Fruit fly (Drosophila melanogaster): ENCODE data around the gene polybromo.

Gene polybromo

DNA sequence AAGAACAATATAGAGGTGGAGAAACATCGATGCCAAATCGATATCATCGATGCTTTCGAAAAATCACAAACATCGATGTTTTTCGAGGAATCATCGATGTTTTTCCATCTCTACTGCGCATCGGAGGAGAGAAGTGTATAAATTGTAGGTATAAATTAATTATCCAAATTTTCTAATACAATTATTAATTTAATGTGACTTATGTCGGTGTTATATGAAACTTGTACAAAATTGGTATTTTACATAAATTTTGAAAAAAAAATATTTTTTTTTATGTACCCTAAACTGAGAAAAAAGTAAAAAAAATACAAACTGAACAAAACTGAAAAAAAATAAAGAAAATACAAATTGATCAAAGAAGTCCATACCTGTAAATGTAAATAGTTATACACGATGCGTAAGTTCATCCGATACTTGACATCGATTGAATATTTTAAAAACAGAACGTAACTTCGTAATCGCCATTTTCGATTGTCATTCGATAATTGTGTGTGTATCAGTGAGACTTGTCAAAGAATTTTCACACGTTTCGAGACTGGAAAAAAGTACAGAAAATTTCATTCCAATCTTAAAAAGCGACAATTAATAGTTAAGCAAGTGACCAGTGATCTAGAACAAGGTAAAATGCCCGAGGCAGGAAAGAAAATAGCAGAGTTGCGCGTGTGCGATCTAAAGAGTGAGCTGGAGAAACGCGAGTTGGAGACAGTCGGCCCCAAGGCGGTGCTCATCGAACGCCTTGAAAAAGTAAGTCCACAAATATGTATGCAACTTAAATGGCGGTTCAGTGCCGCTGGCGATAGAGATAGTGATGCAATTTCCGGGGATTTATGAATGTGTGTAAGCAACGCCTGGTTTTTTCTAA is 12.2 kb upstream of the polybromo start, which contains the start of the genes CG5808 and Saf-B (continued):
- TF ChIP-seq CG3838 (GFP tag; optimal IDR thresholded peaks at IDR 0.05) (no peak), disco-r (GFP tag; optimal IDR thresholded peaks at IDR 0.05) (no peak), CG12744 (GFP tag; optimal IDR thresholded peaks at IDR 0.05) (no peak), Aef1 (GFP tag; IDR thresholded peaks at IDR 0.05) (peak; percentile 42), Abd-B (GFP tag; optimal IDR thresholded peaks at IDR 0.05) (no peak), CG9215 (GFP tag; IDR thresholded peaks at IDR 0.05) (no peak), crol (GFP tag; IDR thresholded peaks at IDR 0.05) (no peak), CG17568 (GFP tag; optimal IDR thresholded peaks at IDR 0.05) (no peak), CG18011 (GFP tag; optimal IDR thresholded peaks at IDR 0.05) (no peak), cas (GFP tag; IDR thresholded peaks at IDR 0.05) (no peak), her (GFP tag; optimal IDR thresholded peaks at IDR 0.05) (no peak), CG31388 (GFP tag; optimal IDR thresholded peaks at IDR 0.05) (peak; percentile 29), exex (tag; optimal IDR thresholded peaks at IDR 0.05) (no peak), CG6791 (GFP tag; IDR thresholded peaks at IDR 0.05; ENCODE audit: partially characterized antibody) (peak; percentile 89), E2f1 (GFP tag; IDR thresholded peaks at IDR 0.05) (peak; percentile 59), CG2678 (tag; optimal IDR thresholded peaks at IDR 0.05) (no peak), HmgZ (tag; optimal IDR thresholded peaks at IDR 0.05) (no peak), Nf-YA (GFP tag; IDR thresholded peaks at IDR 0.05) (no peak; the same call in 1 of the 2 replicates), kni (GFP tag; optimal IDR thresholded peaks at IDR 0.05) (no peak), org-1 (GFP tag; optimal IDR thresholded peaks at IDR 0.05) (no peak), CG31224 (GFP tag; IDR thresholded peaks at IDR 0.05) (peak; percentile 43; the same call in 1 of the 2 replicates), CG16813 (GFP tag; IDR thresholded peaks at IDR 0.05; ENCODE audit: partially characterized antibody) (peak; percentile 90), Dbx (GFP tag; IDR thresholded peaks at IDR 0.05) (peak; percentile 44; the same call in 2 of the 3 replicates), knrl (GFP tag; IDR thresholded peaks at IDR 0.05; ENCODE audit: partially characterized antibody) (peak; percentile 83; the same call in 2 of the 3 replicates), cad (GFP tag; optimal IDR thresholded peaks at IDR 0.05) (no peak), CG15601 (tag; optimal IDR thresholded peaks at IDR 0.05) (no peak), CG10366 (GFP tag; IDR thresholded peaks at IDR 0.05) (no peak), CG34224 (GFP tag; IDR thresholded peaks at IDR 0.05; ENCODE audit: partially characterized antibody) (peak; percentile 85), vnd (GFP tag; IDR thresholded peaks at IDR 0.05; ENCODE audit: partially characterized antibody) (peak; percentile 88), Nf-YC (tag; optimal IDR thresholded peaks at IDR 0.05) (no peak), CG18262 (tag; optimal IDR thresholded peaks at IDR 0.05) (no peak), dm (GFP tag; optimal IDR thresholded peaks at IDR 0.05) (no peak), CG7987 (GFP tag; optimal IDR thresholded peaks at IDR 0.05) (no peak), Bgb (GFP tag; IDR thresholded peaks at IDR 0.05; ENCODE audit: partially characterized antibody) (peak; percentile 76), schlank (tag; optimal IDR thresholded peaks at IDR 0.05) (no peak), twi (tag; optimal IDR thresholded peaks at IDR 0.05) (no peak), tx (GFP tag; optimal IDR thresholded peaks at IDR 0.05) (no peak), psq (GFP tag; optimal IDR thresholded peaks at IDR 0.05) (no peak), zfh1 (GFP tag; IDR thresholded peaks at IDR 0.05) (no peak), CG7556 (GFP tag; optimal IDR thresholded peaks at IDR 0.05) (no peak), MTF-1 (GFP tag; optimal IDR thresholded peaks at IDR 0.05; ENCODE audit: borderline replicate concordance) (no peak), CG12391 (tag; optimal IDR thresholded peaks at IDR 0.05) (peak; percentile 69), nerfin-2 (GFP tag; IDR thresholded peaks at IDR 0.05; ENCODE audit: partially characterized antibody) (peak; percentile 86), CG15514 (GFP tag; optimal IDR thresholded peaks at IDR 0.05) (peak; percentile 41), Trl (optimal IDR thresholded peaks at IDR 0.05) (no peak), Trl (GFP tag; optimal IDR thresholded peaks at IDR 0.05) (no peak), CG11695 (GFP tag; IDR thresholded peaks at IDR 0.05) (0 out of 3 replicates have a peak, but pooled peaks have one; percentile 28), CG13287 (GFP tag; IDR thresholded peaks at IDR 0.05; ENCODE audit: partially characterized antibody) (peak; percentile 76)
